Worm (Caenorhabditis elegans) whole organism, early embryonic: ENCODE measurements around the gene msp-63.

ENCODE experiments used
- ceh-13 ChIP-seq: fragments of 200-800 bp; sonication (Bioruptor generic); optimal IDR thresholded peaks from 2 replicates; lab custom pipeline; 2018; ENCODE audit warnings: mild to moderate bottlenecking, missing genetic modification characterization, missing compliant biosample characterization
- ets-7 ChIP-seq: sonication (generic microtip); optimal IDR thresholded peaks from 2 replicates; lab custom pipeline; 2016; ENCODE audit warnings: missing genotype, missing genetic modification characterization, missing compliant biosample characterization
- hmg-4 ChIP-seq: fragments of 200-800 bp; sonication (Bioruptor generic); optimal IDR thresholded peaks from 2 replicates; lab custom pipeline; 2018; ENCODE audit warnings: mild to moderate bottlenecking, missing genetic modification characterization, missing compliant biosample characterization
- tbx-37 ChIP-seq: fragments of 200-800 bp; sonication (Bioruptor generic); conservative IDR thresholded peaks from 2 replicates; pipeline ENCODE4 v1.3.6; 2022; ENCODE audit warnings: missing genetic modification reagents, missing genetic modification characterization, missing compliant biosample characterization

DNA sequence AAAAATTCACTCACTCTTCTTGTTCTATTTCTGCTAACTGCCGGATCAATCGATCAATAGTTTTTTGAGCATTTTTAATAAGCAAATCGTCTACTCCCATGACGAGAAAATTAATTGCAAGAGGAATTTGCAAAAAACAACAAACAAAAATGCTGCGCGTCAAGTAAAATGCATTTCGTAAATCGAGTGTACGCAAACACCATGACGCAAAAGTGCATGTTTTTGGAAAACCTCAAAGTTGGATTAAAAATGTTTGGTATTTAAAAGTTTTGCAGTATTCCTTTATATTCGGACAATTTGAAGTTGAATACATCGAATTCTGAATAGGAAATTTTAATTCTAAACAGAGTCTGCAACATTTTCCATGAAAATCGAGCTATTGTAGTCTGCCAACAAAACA is 42.0 kb upstream of the msp-63 start, which contains the start of gene ZK1248.19:
- TF ChIP-seq tbx-37 (GFP tag; lab: Robert Waterston, UW) (no peak), hmg-4 (no peak), ets-7 (tag; lab: Kevin White, UChicago) (no peak), ceh-13 (GFP tag; lab: Kevin White, UChicago) (no peak)
